Fruit fly (Drosophila melanogaster) whole organism, embryonic: ENCODE data around the gene qless.

ENCODE experiments used
- ATbp ChIP-seq: fragments of 200-800 bp; sonication (Bioruptor generic); optimal IDR thresholded peaks from 2 replicates; lab custom pipeline; 2017; ENCODE audit warnings: missing biosample characterization, mild to moderate bottlenecking, missing genetic modification characterization, missing genetic modification reagents
- Antp ChIP-seq: fragments of 200-800 bp; sonication (Bioruptor generic); optimal IDR thresholded peaks from 3 replicates; lab custom pipeline; 2016; ENCODE audit warnings: missing biosample characterization, missing genetic modification characterization
- Asciz ChIP-seq: fragments of 200-800 bp; sonication (Bioruptor generic); optimal IDR thresholded peaks from 2 replicates; lab custom pipeline; 2017; ENCODE audit warnings: missing biosample characterization, mild to moderate bottlenecking, missing genetic modification characterization, missing genetic modification reagents
- Atf-2 ChIP-seq: fragments of 200-800 bp; sonication (Bioruptor generic); optimal IDR thresholded peaks from 2 replicates; lab custom pipeline; 2016; ENCODE audit warnings: missing biosample characterization, missing genetic modification characterization
- Atf6 ChIP-seq: fragments of 200-800 bp; sonication (Bioruptor generic); IDR thresholded peaks from 2 replicates; pipeline ENCODE4 v1.3.6; 2022; ENCODE audit warnings: missing biosample characterization, missing genetic modification characterization
- CG10147 ChIP-seq: fragments of 200-800 bp; sonication (Bioruptor generic); optimal IDR thresholded peaks from 2 replicates; lab custom pipeline; 2019; ENCODE audit warnings: missing biosample characterization, mild to moderate bottlenecking, missing genetic modification characterization, moderate library complexity
- CG1024 ChIP-seq: fragments of 200-800 bp; sonication (Bioruptor generic); IDR thresholded peaks from 2 replicates; pipeline ENCODE4 v1.3.6; 2022; ENCODE audit warnings: missing biosample characterization, missing genetic modification characterization
- CG10654 ChIP-seq: fragments of 200-800 bp; sonication (Bioruptor generic); optimal IDR thresholded peaks from 2 replicates; lab custom pipeline; 2016; ENCODE audit warnings: missing biosample characterization, missing genetic modification characterization
- CG1233 ChIP-seq: fragments of 200-800 bp; sonication (Bioruptor generic); optimal IDR thresholded peaks from 4 replicates; lab custom pipeline; 2018; ENCODE audit warnings: missing biosample characterization, mild to moderate bottlenecking, missing genetic modification characterization
- CG13296 ChIP-seq: fragments of 200-800 bp; sonication (Bioruptor generic); optimal IDR thresholded peaks from 3 replicates; lab custom pipeline; 2018; ENCODE audit warnings: missing biosample characterization, mild to moderate bottlenecking, missing genetic modification characterization
- CG16779 ChIP-seq: fragments of 200-800 bp; sonication (Bioruptor generic); IDR thresholded peaks from 2 replicates; pipeline ENCODE4 v1.3.6; 2022; ENCODE audit warnings: missing biosample characterization, missing genetic modification characterization
- CG17829 ChIP-seq: fragments of 200-800 bp; optimal IDR thresholded peaks from 2 replicates; lab custom pipeline; 2019; ENCODE audit warnings: missing biosample characterization, mild to moderate bottlenecking, missing genetic modification characterization, moderate library complexity
- CG31441 ChIP-seq: fragments of 200-800 bp; sonication (Bioruptor generic); IDR thresholded peaks from 2 replicates; pipeline ENCODE4 v1.3.6; 2022; ENCODE audit warnings: missing biosample characterization, missing genetic modification characterization
- CG32532 ChIP-seq: fragments of 200-800 bp; sonication (Bioruptor generic); IDR thresholded peaks from 2 replicates; pipeline ENCODE4 v1.3.6; 2022; ENCODE audit warnings: missing biosample characterization, missing genetic modification characterization
- CG7357 ChIP-seq: fragments of 200-800 bp; sonication (Bioruptor generic); IDR thresholded peaks from 3 replicates; pipeline ENCODE4 v1.3.6; 2022; ENCODE audit warnings: missing biosample characterization, missing genetic modification characterization
- CG8359 ChIP-seq: fragments of 200-800 bp; sonication (Bioruptor generic); optimal IDR thresholded peaks from 2 replicates; lab custom pipeline; 2017; ENCODE audit warnings: missing biosample characterization, mild to moderate bottlenecking, missing genetic modification characterization, borderline replicate concordance
- CG8478 ChIP-seq: fragments of >200 bp; optimal IDR thresholded peaks from 2 replicates; lab custom pipeline; 2018
- CG9817 ChIP-seq: fragments of 200-800 bp; sonication (Bioruptor generic); optimal IDR thresholded peaks from 2 replicates; lab custom pipeline; 2018; ENCODE audit warnings: missing biosample characterization, mild to moderate bottlenecking, missing genetic modification characterization, moderate library complexity
- CoRest ChIP-seq: fragments of 200-800 bp; sonication (Bioruptor generic); optimal IDR thresholded peaks from 3 replicates; lab custom pipeline; 2018; ENCODE audit warnings: missing biosample characterization, mild to moderate bottlenecking, missing genetic modification characterization, moderate library complexity
- CrebB ChIP-seq: fragments of 200-800 bp; sonication (Bioruptor generic); optimal IDR thresholded peaks from 3 replicates; lab custom pipeline; 2018; ENCODE audit warnings: missing biosample characterization, mild to moderate bottlenecking, missing genetic modification characterization
- ERR ChIP-seq: fragments of 200-800 bp; sonication (Bioruptor generic); optimal IDR thresholded peaks from 2 replicates; lab custom pipeline; 2016; ENCODE audit warnings: missing biosample characterization, missing genetic modification characterization
- Elba2 ChIP-seq: fragments of 200-800 bp; sonication (Bioruptor generic); optimal IDR thresholded peaks from 3 replicates; lab custom pipeline; 2016; ENCODE audit warnings: missing biosample characterization, missing genetic modification characterization
- Fer2 ChIP-seq: fragments of 200-800 bp; sonication (Bioruptor generic); optimal IDR thresholded peaks from 2 replicates; lab custom pipeline; 2018; ENCODE audit warnings: missing biosample characterization, mild to moderate bottlenecking, missing genetic modification characterization, moderate library complexity
- GATAe ChIP-seq: fragments of 200-800 bp; sonication (Bioruptor generic); conservative IDR thresholded peaks from 2 replicates; pipeline ENCODE4 v1.3.6; 2022; ENCODE audit warnings: missing biosample characterization, missing genetic modification characterization
- Hsf ChIP-seq: fragments of 200-800 bp; sonication (Bioruptor generic); optimal IDR thresholded peaks from 3 replicates; lab custom pipeline; 2016; ENCODE audit warnings: missing biosample characterization, missing genetic modification characterization
- Lhr ChIP-seq: fragments of 200-800 bp; sonication (Bioruptor generic); optimal IDR thresholded peaks from 3 replicates; lab custom pipeline; 2017; ENCODE audit warnings: mild to moderate bottlenecking, missing biosample characterization, missing genetic modification reagents, missing genetic modification characterization
- Nf-YC ChIP-seq: fragments of 200-800 bp; optimal IDR thresholded peaks from 3 replicates; lab custom pipeline; 2019; ENCODE audit warnings: missing biosample characterization, mild to moderate bottlenecking, missing genetic modification characterization, moderate library complexity
- NfI ChIP-seq: fragments of 200-800 bp; sonication (Bioruptor generic); optimal IDR thresholded peaks from 3 replicates; lab custom pipeline; 2018; ENCODE audit warnings: missing biosample characterization, mild to moderate bottlenecking, missing genetic modification characterization, moderate library complexity
- Optix ChIP-seq: fragments of 200-800 bp; sonication (Bioruptor generic); IDR thresholded peaks from 3 replicates; pipeline ENCODE4 v1.3.6; 2022; ENCODE audit warnings: missing biosample characterization, missing genetic modification characterization
- Ssrp ChIP-seq: fragments of 200-800 bp; sonication (Bioruptor generic); optimal IDR thresholded peaks from 2 replicates; lab custom pipeline; 2018; ENCODE audit warnings: missing biosample characterization, mild to moderate bottlenecking, missing genetic modification characterization, moderate library complexity
- Usf ChIP-seq: fragments of 200-800 bp; sonication (Bioruptor generic); optimal IDR thresholded peaks from 2 replicates; lab custom pipeline; 2017; ENCODE audit warnings: missing genotype, missing biosample characterization, missing genetic modification characterization
- Xbp1 ChIP-seq: fragments of 200-800 bp; sonication (Bioruptor generic); optimal IDR thresholded peaks from 3 replicates; lab custom pipeline; 2016; ENCODE audit warnings: missing biosample characterization, mild to moderate bottlenecking, missing genetic modification characterization
- ab ChIP-seq: fragments of 200-800 bp; sonication (Bioruptor generic); optimal IDR thresholded peaks from 2 replicates; lab custom pipeline; 2016; ENCODE audit warnings: missing biosample characterization, missing genetic modification characterization
- bigmax ChIP-seq: fragments of 200-800 bp; sonication (Bioruptor generic); optimal IDR thresholded peaks from 2 replicates; lab custom pipeline; 2018; ENCODE audit warnings: missing biosample characterization, mild to moderate bottlenecking, missing genetic modification characterization
- chn ChIP-seq: fragments of 200-800 bp; sonication (Bioruptor generic); optimal IDR thresholded peaks from 2 replicates; lab custom pipeline; 2016; ENCODE audit warnings: missing biosample characterization, missing genetic modification characterization
- croc ChIP-seq: fragments of 200-800 bp; sonication (Bioruptor generic); conservative IDR thresholded peaks from 3 replicates; pipeline ENCODE4 v1.3.6; 2022; ENCODE audit warnings: missing biosample characterization, missing genetic modification characterization
- fru ChIP-seq: fragments of >200 bp; optimal IDR thresholded peaks from 2 replicates; lab custom pipeline; 2017
- ham ChIP-seq: fragments of 200-800 bp; sonication (Bioruptor generic); IDR thresholded peaks from 2 replicates; pipeline ENCODE4 v1.3.6; 2022; ENCODE audit warnings: missing biosample characterization, missing genetic modification characterization
- jigr1 ChIP-seq: fragments of 200-800 bp; sonication (Bioruptor generic); IDR thresholded peaks from 3 replicates; pipeline ENCODE4 v1.3.6; 2022; ENCODE audit warnings: missing biosample characterization, missing genetic modification characterization
- lbe ChIP-seq: fragments of 200-800 bp; sonication (Bioruptor generic); optimal IDR thresholded peaks from 2 replicates; lab custom pipeline; 2016; ENCODE audit warnings: missing biosample characterization, mild to moderate bottlenecking, missing genetic modification characterization
- luna ChIP-seq: fragments of 200-800 bp; sonication (Bioruptor generic); optimal IDR thresholded peaks from 2 replicates; lab custom pipeline; 2016; ENCODE audit warnings: missing biosample characterization, missing genetic modification characterization
- nerfin-2 ChIP-seq: fragments of 200-800 bp; sonication (Bioruptor generic); IDR thresholded peaks from 2 replicates; pipeline ENCODE4 v1.3.6; 2022; ENCODE audit warnings: missing biosample characterization, missing genetic modification characterization; ENCODE audit not compliant: partially characterized antibody
- nom ChIP-seq: fragments of 200-800 bp; sonication (Bioruptor generic); optimal IDR thresholded peaks from 2 replicates; lab custom pipeline; 2017; ENCODE audit warnings: missing biosample characterization, missing genetic modification characterization, mild to moderate bottlenecking, moderate library complexity, missing genetic modification reagents
- onecut ChIP-seq: fragments of 200-800 bp; sonication (Bioruptor generic); IDR thresholded peaks from 2 replicates; pipeline ENCODE4 v1.3.6; 2022; ENCODE audit warnings: missing biosample characterization, missing genetic modification characterization
- pb ChIP-seq: fragments of 200-800 bp; sonication (Bioruptor generic); optimal IDR thresholded peaks from 3 replicates; lab custom pipeline; 2016; ENCODE audit warnings: missing biosample characterization, missing genetic modification characterization
- psq ChIP-seq: fragments of 200-800 bp; sonication (Bioruptor generic); optimal IDR thresholded peaks from 2 replicates; lab custom pipeline; 2017; ENCODE audit warnings: missing biosample characterization, missing genetic modification characterization
- sens ChIP-seq: fragments of 200-800 bp; sonication (Bioruptor generic); peaks from one replicate; lab custom pipeline; 2016; ENCODE audit warnings: missing biosample characterization, missing genetic modification characterization
- tap ChIP-seq: fragments of 200-800 bp; optimal IDR thresholded peaks from 3 replicates; lab custom pipeline; 2019; ENCODE audit warnings: missing biosample characterization, mild to moderate bottlenecking, missing genetic modification characterization, moderate library complexity
- tup ChIP-seq: fragments of 200-800 bp; sonication (Bioruptor generic); optimal IDR thresholded peaks from 2 replicates; lab custom pipeline; 2016; ENCODE audit warnings: missing biosample characterization, mild to moderate bottlenecking, missing genetic modification characterization, moderate library complexity
- vnd ChIP-seq: fragments of 200-800 bp; sonication (Bioruptor generic); IDR thresholded peaks from 3 replicates; pipeline ENCODE4 v1.3.6; 2022; ENCODE audit warnings: missing biosample characterization, missing genetic modification characterization; ENCODE audit not compliant: partially characterized antibody

The qless gene

dm6 chr3R:31252093-31252962 is at the start of gene qless, which contains the start of gene mRpL32 (continued):
- TF ChIP-seq croc (GFP tag; lab: Robert Waterston, UW) (peak; percentile 71), CG7357 (peak; percentile 70; the same call in 2 of the 3 replicates), CG32532 (GFP tag; lab: Robert Waterston, UW) (peak; percentile 85), CG31441 (GFP tag; lab: Robert Waterston, UW) (peak; percentile 47; the same call in 1 of the 2 replicates), CrebB (tag; lab: Kevin White, UChicago) (no peak), CG10654 (GFP tag; lab: Kevin White, UChicago) (peak; percentile 72), Lhr (GFP tag; lab: Kevin White, UChicago) (no peak), ERR (GFP tag; lab: Kevin White, UChicago) (peak; percentile 60), Atf6 (GFP tag; lab: Robert Waterston, UW) (peak; percentile 43; the same call in 1 of the 2 replicates), Asciz (GFP tag; lab: Kevin White, UChicago) (no peak), Atf-2 (GFP tag; lab: Kevin White, UChicago) (peak; percentile 25), luna (no peak), vnd (GFP tag; lab: Robert Waterston, UW) (peak; percentile 64), Nf-YC (tag; lab: Kevin White, UChicago) (no peak), chn (GFP tag; lab: Kevin White, UChicago) (peak; percentile 36), Ssrp (tag; lab: Kevin White, UChicago) (no peak), lbe (GFP tag; lab: Kevin White, UChicago) (peak; percentile 67), CG16779 (0 out of 2 replicates have a peak, but pooled peaks have one; percentile 9), nom (GFP tag; lab: Kevin White, UChicago) (no peak), tap (tag; lab: Kevin White, UChicago) (no peak), psq (GFP tag; lab: Kevin White, UChicago) (no peak), Optix (GFP tag; lab: Robert Waterston, UW) (no peak), jigr1 (no peak), CG1233 (no peak), Hsf (GFP tag; lab: Kevin White, UChicago) (peak; percentile 37), sens (peak; percentile 94), fru (lab: Kevin White, UChicago) (no peak), CG8478 (lab: Kevin White, UChicago) (no peak), CG10147 (peak; percentile 38), CG9817 (tag; lab: Kevin White, UChicago) (peak; percentile 33), Elba2 (GFP tag; lab: Kevin White, UChicago) (no peak), bigmax (GFP tag; lab: Kevin White, UChicago) (no peak), CG1024 (GFP tag; lab: Robert Waterston, UW) (peak; percentile 68), ab (GFP tag; lab: Kevin White, UChicago) (no peak), Xbp1 (GFP tag; lab: Kevin White, UChicago) (peak; percentile 48), tup (no peak), ham (GFP tag; lab: Robert Waterston, UW) (no peak), Usf (GFP tag; lab: Kevin White, UChicago) (no peak), onecut (GFP tag; lab: Robert Waterston, UW) (peak; percentile 15; the same call in 1 of the 2 replicates), NfI (GFP tag; lab: Kevin White, UChicago) (peak; percentile 35), nerfin-2 (0 out of 2 replicates have a peak, but pooled peaks have one; percentile 13), Fer2 (tag; lab: Kevin White, UChicago) (peak; percentile 45), Antp (GFP tag; lab: Kevin White, UChicago) (peak; percentile 64), CG17829 (peak; percentile 87), GATAe (GFP tag; lab: Robert Waterston, UW) (peak; percentile 61), ATbp (GFP tag; lab: Kevin White, UChicago) (no peak), CoRest (tag; lab: Kevin White, UChicago) (peak; percentile 20), pb (GFP tag; lab: Kevin White, UChicago) (no peak), CG13296 (peak; percentile 49), CG8359 (peak; percentile 35)
